Fruit fly (Drosophila melanogaster) whole organism, embryonic: Measurements from ENCODE around the gene CG32432.

Experiments
- BEAF-32 ChIP-seq: fragments of 200-800 bp; sonication (Bioruptor generic); optimal IDR thresholded peaks from 3 replicates; lab custom pipeline; 2017; ENCODE audit warnings: missing biosample characterization, missing genetic modification characterization, mild to moderate bottlenecking, moderate library complexity, missing genetic modification reagents
- C15 ChIP-seq: fragments of 200-800 bp; sonication (Bioruptor generic); IDR thresholded peaks from 3 replicates; pipeline ENCODE4 v1.3.6; 2022; ENCODE audit warnings: missing biosample characterization, missing genetic modification characterization
- CG11398 ChIP-seq: fragments of 200-800 bp; sonication (Bioruptor generic); optimal IDR thresholded peaks from 2 replicates; lab custom pipeline; 2016; ENCODE audit warnings: missing biosample characterization, missing genetic modification characterization
- CG11560 ChIP-seq: fragments of 200-800 bp; sonication (Bioruptor generic); IDR thresholded peaks from 3 replicates; pipeline ENCODE4 v1.3.6; 2022; ENCODE audit warnings: missing biosample characterization, missing genetic modification characterization
- CG12391 ChIP-seq: fragments of 200-800 bp; sonication (Bioruptor generic); optimal IDR thresholded peaks from 3 replicates; lab custom pipeline; 2018; ENCODE audit warnings: missing biosample characterization, mild to moderate bottlenecking, missing genetic modification characterization, moderate library complexity
- CG13287 ChIP-seq: fragments of 200-800 bp; sonication (Bioruptor generic); IDR thresholded peaks from 2 replicates; pipeline ENCODE4 v1.3.6; 2022; ENCODE audit warnings: missing biosample characterization, missing genetic modification characterization; ENCODE audit not compliant: partially characterized antibody
- CG14014 ChIP-seq: fragments of 200-800 bp; sonication (Bioruptor generic); IDR thresholded peaks from 2 replicates; pipeline ENCODE4 v1.3.6; 2022; ENCODE audit warnings: missing biosample characterization, missing genetic modification characterization
- CG1603 ChIP-seq: fragments of 200-800 bp; sonication (Bioruptor generic); optimal IDR thresholded peaks from 2 replicates; lab custom pipeline; 2019; ENCODE audit warnings: missing biosample characterization, mild to moderate bottlenecking, missing genetic modification characterization, moderate library complexity
- CG16863 ChIP-seq: fragments of 200-800 bp; sonication (Bioruptor generic); optimal IDR thresholded peaks from 3 replicates; lab custom pipeline; 2016; ENCODE audit warnings: missing biosample characterization, missing genetic modification characterization
- CG17328 ChIP-seq: fragments of 200-800 bp; sonication (Bioruptor generic); IDR thresholded peaks from 2 replicates; pipeline ENCODE4 v1.3.6; 2022; ENCODE audit warnings: missing biosample characterization, missing genetic modification characterization
- CG2120 ChIP-seq: fragments of 200-800 bp; sonication (Bioruptor generic); optimal IDR thresholded peaks from 3 replicates; lab custom pipeline; 2016; ENCODE audit warnings: missing biosample characterization, missing genetic modification characterization
- CG31441 ChIP-seq: fragments of 200-800 bp; sonication (Bioruptor generic); IDR thresholded peaks from 2 replicates; pipeline ENCODE4 v1.3.6; 2022; ENCODE audit warnings: missing biosample characterization, missing genetic modification characterization
- CG32532 ChIP-seq: fragments of 200-800 bp; sonication (Bioruptor generic); IDR thresholded peaks from 2 replicates; pipeline ENCODE4 v1.3.6; 2022; ENCODE audit warnings: missing biosample characterization, missing genetic modification characterization
- CG34224 ChIP-seq: fragments of 200-800 bp; sonication (Bioruptor generic); IDR thresholded peaks from 3 replicates; pipeline ENCODE4 v1.3.6; 2022; ENCODE audit warnings: missing biosample characterization, missing genetic modification characterization; ENCODE audit not compliant: partially characterized antibody
- CG3726 ChIP-seq: fragments of 200-800 bp; sonication (Bioruptor generic); IDR thresholded peaks from 3 replicates; pipeline ENCODE4, ENCODE4 v1.3.6; 2022; ENCODE audit warnings: missing biosample characterization, missing genetic modification characterization
- CG7786 ChIP-seq: fragments of 200-800 bp; sonication (Bioruptor generic); optimal IDR thresholded peaks from 2 replicates; lab custom pipeline; 2016; ENCODE audit warnings: missing biosample characterization, missing genetic modification characterization
- CHES-1-like ChIP-seq: fragments of 200-800 bp; sonication (Bioruptor generic); optimal IDR thresholded peaks from 2 replicates; lab custom pipeline; 2016; ENCODE audit warnings: missing biosample characterization, missing genetic modification characterization
- CTCF ChIP-seq: fragments of 200-800 bp; sonication (Bioruptor generic); optimal IDR thresholded peaks from 2 replicates; lab custom pipeline; 2017; ENCODE audit warnings: missing biosample characterization, mild to moderate bottlenecking, missing genetic modification characterization, moderate library complexity
- Chrac-16 ChIP-seq: fragments of 200-800 bp; sonication (Bioruptor generic); optimal IDR thresholded peaks from 3 replicates; lab custom pipeline; 2016; ENCODE audit warnings: missing biosample characterization, missing genetic modification characterization
- Dad ChIP-seq: fragments of 200-800 bp; sonication (Bioruptor generic); optimal IDR thresholded peaks from 3 replicates; lab custom pipeline; 2016; ENCODE audit warnings: missing biosample characterization, missing genetic modification characterization
- Dfd ChIP-seq, 2 experiments: fragments of >200 bp; optimal IDR thresholded peaks; 2 replicates each; lab custom pipeline; 2017; ENCODE audit warnings: missing biosample characterization in 2 of 2, missing genetic modification characterization in 2 of 2
- Dip2 ChIP-seq: fragments of 200-800 bp; sonication (Bioruptor generic); IDR thresholded peaks from 2 replicates; pipeline ENCODE4 v1.3.6; 2022; ENCODE audit warnings: missing biosample characterization, missing genetic modification characterization
- HmgZ ChIP-seq: fragments of 200-800 bp; sonication (Bioruptor generic); optimal IDR thresholded peaks from 2 replicates; lab custom pipeline; 2018; ENCODE audit warnings: missing biosample characterization, mild to moderate bottlenecking, missing genetic modification characterization
- Hr3 ChIP-seq: fragments of 200-800 bp; sonication (Bioruptor generic); optimal IDR thresholded peaks from 3 replicates; lab custom pipeline; 2016; ENCODE audit warnings: missing biosample characterization, missing genetic modification characterization
- Mad ChIP-seq: fragments of 200-800 bp; sonication (Bioruptor generic); optimal IDR thresholded peaks from 2 replicates; lab custom pipeline; 2016; ENCODE audit warnings: missing biosample characterization, missing genetic modification characterization
- NC2β ChIP-seq: fragments of 200-800 bp; sonication (Bioruptor generic); optimal IDR thresholded peaks from 2 replicates; lab custom pipeline; 2016; ENCODE audit warnings: missing biosample characterization, missing genetic modification characterization
- Optix ChIP-seq: fragments of 200-800 bp; sonication (Bioruptor generic); IDR thresholded peaks from 3 replicates; pipeline ENCODE4 v1.3.6; 2022; ENCODE audit warnings: missing biosample characterization, missing genetic modification characterization
- Sox102F ChIP-seq: fragments of 200-800 bp; sonication (Bioruptor generic); optimal IDR thresholded peaks from 2 replicates; lab custom pipeline; 2018; ENCODE audit warnings: missing biosample characterization, mild to moderate bottlenecking, missing genetic modification characterization, moderate library complexity
- Stat92E ChIP-seq, 3 experiments: fragments of >200 bp in 2 of 3; fragments of 200-800 bp in 1 of 3; sonication (Bioruptor generic) in 1 of 3; optimal IDR thresholded peaks; 2 replicates each; lab custom pipeline; 2017 to 2019; ENCODE audit warnings: missing biosample characterization in 3 of 3, missing genetic modification characterization in 3 of 3, mild to moderate bottlenecking in 1 of 3, moderate library complexity in 1 of 3
- Trl ChIP-seq, 3 experiments: fragments of >200 bp in 2 of 3; fragments of 200-800 bp in 1 of 3; sonication (Bioruptor generic) in 1 of 3; optimal IDR thresholded peaks; 2 replicates in 1 of 3; 3 replicates in 2 of 3; lab custom pipeline; 2016 to 2017; ENCODE audit warnings: missing biosample characterization in 1 of 3, missing genetic modification characterization in 1 of 3
- al ChIP-seq: fragments of 200-800 bp; sonication (Bioruptor generic); IDR thresholded peaks from 2 replicates; pipeline ENCODE4 v1.3.6; 2022; ENCODE audit warnings: missing biosample characterization, missing genetic modification characterization
- az2 ChIP-seq: fragments of 200-800 bp; sonication (Bioruptor generic); optimal IDR thresholded peaks from 3 replicates; lab custom pipeline; 2016; ENCODE audit warnings: missing biosample characterization, missing genetic modification characterization
- bab2 ChIP-seq: fragments of 200-800 bp; sonication (Bioruptor generic); optimal IDR thresholded peaks from 2 replicates; lab custom pipeline; 2016; ENCODE audit warnings: missing biosample characterization, missing genetic modification characterization
- chif ChIP-seq, 2 experiments: fragments of 200-800 bp; sonication (Bioruptor generic); optimal IDR thresholded peaks; 3 replicates each; lab custom pipeline; 2016; ENCODE audit warnings: missing biosample characterization in 2 of 2, missing genetic modification characterization in 2 of 2
- crp ChIP-seq, 2 experiments: fragments of 200-800 bp; sonication (Bioruptor generic); optimal IDR thresholded peaks; 2 replicates in 1 of 2; 3 replicates in 1 of 2; lab custom pipeline; 2017; ENCODE audit warnings: missing biosample characterization in 2 of 2, missing genetic modification characterization in 2 of 2, mild to moderate bottlenecking in 1 of 2, moderate library complexity in 1 of 2
- emc ChIP-seq: fragments of 200-800 bp; sonication (Bioruptor generic); optimal IDR thresholded peaks from 2 replicates; lab custom pipeline; 2016; ENCODE audit warnings: missing biosample characterization, missing genetic modification characterization
- en ChIP-seq: fragments of 200-800 bp; sonication (Bioruptor generic); optimal IDR thresholded peaks from 2 replicates; lab custom pipeline; 2016; ENCODE audit warnings: missing biosample characterization, missing genetic modification characterization
- ewg ChIP-seq: fragments of 200-800 bp; sonication (Bioruptor generic); optimal IDR thresholded peaks from 3 replicates; lab custom pipeline; 2017; ENCODE audit warnings: mild to moderate bottlenecking, missing biosample characterization, missing genetic modification reagents, missing genetic modification characterization
- ind ChIP-seq: fragments of 200-800 bp; sonication (Bioruptor generic); optimal IDR thresholded peaks from 3 replicates; lab custom pipeline; 2016; ENCODE audit warnings: missing biosample characterization, missing genetic modification characterization
- insv ChIP-seq, 2 experiments: fragments of 200-800 bp; sonication (Bioruptor generic); optimal IDR thresholded peaks; 3 replicates each; lab custom pipeline; 2016 to 2018; ENCODE audit warnings: missing biosample characterization in 2 of 2, missing genetic modification characterization in 2 of 2
- kay ChIP-seq: fragments of 200-800 bp; sonication (Bioruptor generic); optimal IDR thresholded peaks from 2 replicates; lab custom pipeline; 2016; ENCODE audit warnings: missing biosample characterization, missing genetic modification characterization
- mam ChIP-seq: fragments of 200-800 bp; sonication (Bioruptor generic); optimal IDR thresholded peaks from 3 replicates; lab custom pipeline; 2016; ENCODE audit warnings: missing biosample characterization, missing genetic modification characterization
- nerfin-2 ChIP-seq: fragments of 200-800 bp; sonication (Bioruptor generic); IDR thresholded peaks from 2 replicates; pipeline ENCODE4 v1.3.6; 2022; ENCODE audit warnings: missing biosample characterization, missing genetic modification characterization; ENCODE audit not compliant: partially characterized antibody
- onecut ChIP-seq: fragments of 200-800 bp; sonication (Bioruptor generic); IDR thresholded peaks from 2 replicates; pipeline ENCODE4 v1.3.6; 2022; ENCODE audit warnings: missing biosample characterization, missing genetic modification characterization
- pum ChIP-seq: fragments of 200-800 bp; sonication (Bioruptor generic); optimal IDR thresholded peaks from 2 replicates; lab custom pipeline; 2016; ENCODE audit warnings: missing biosample characterization, missing genetic modification characterization
- scrt ChIP-seq: fragments of 200-800 bp; sonication (Bioruptor generic); optimal IDR thresholded peaks from 2 replicates; lab custom pipeline; 2018; ENCODE audit warnings: missing biosample characterization, mild to moderate bottlenecking, missing genetic modification characterization, moderate library complexity
- slbo ChIP-seq: fragments of 200-800 bp; sonication (Bioruptor generic); IDR thresholded peaks from 2 replicates; pipeline ENCODE4 v1.3.6; 2022; ENCODE audit warnings: missing biosample characterization, missing genetic modification characterization
- ssp ChIP-seq: fragments of 200-800 bp; sonication (Bioruptor generic); IDR thresholded peaks from 2 replicates; pipeline ENCODE4 v1.3.6; 2022; ENCODE audit warnings: missing biosample characterization, missing genetic modification characterization
- unpg ChIP-seq: fragments of 200-800 bp; sonication (Bioruptor generic); optimal IDR thresholded peaks from 3 replicates; lab custom pipeline; 2018; ENCODE audit warnings: missing biosample characterization, mild to moderate bottlenecking, missing genetic modification characterization, moderate library complexity
- vnd ChIP-seq: fragments of 200-800 bp; sonication (Bioruptor generic); IDR thresholded peaks from 3 replicates; pipeline ENCODE4 v1.3.6; 2022; ENCODE audit warnings: missing biosample characterization, missing genetic modification characterization; ENCODE audit not compliant: partially characterized antibody

CG32432 gene

dm6 chr3L:20841465-20842109 lies 43.4 kb downstream of the CG32432 start, which contains the start of the genes CSN3 and CG11456 (continued):
- peak; percentile 31; the same call in 1 of the 2 replicates for TF ChIP-seq nerfin-2 (GFP tag; lab: Robert Waterston, UW)
- TF ChIP-seq al, result no peak
- peak; percentile 77 for TF ChIP-seq CG13287 (GFP tag; lab: Robert Waterston, UW)
- peak in 1 of 3 experiments; percentile 9 for TF ChIP-seq Stat92E (GFP tag; optimal IDR thresholded peaks at IDR 0.05; lab: Kevin White, UChicago)
- TF ChIP-seq unpg (GFP tag; lab: Kevin White, UChicago), result no peak
- TF ChIP-seq ssp, result no peak
- no peak for TF ChIP-seq Optix (GFP tag; lab: Robert Waterston, UW)
- peak; percentile 80 for TF ChIP-seq Dip2
- peak; percentile 74 for TF ChIP-seq BEAF-32 (GFP tag; lab: Kevin White, UChicago)
- peak; percentile 50 for TF ChIP-seq Mad (GFP tag; lab: Kevin White, UChicago)
- TF ChIP-seq vnd, result peak; percentile 57; the same call in 2 of the 3 replicates
- peak; percentile 29; the same call in 1 of the 2 replicates for TF ChIP-seq CG14014 (GFP tag; lab: Robert Waterston, UW)
- TF ChIP-seq chif (GFP tag; optimal IDR thresholded peaks at IDR 0.05; lab: Kevin White, UChicago), result peak; percentile 18 to 33
- no peak for TF ChIP-seq Trl (optimal IDR thresholded peaks at IDR 0.05; lab: Kevin White, UChicago)
- peak; percentile 50 for TF ChIP-seq Trl (GFP tag; optimal IDR thresholded peaks at IDR 0.05; lab: Kevin White, UChicago)
- peak in 1 of 2 experiments; percentile 80 for TF ChIP-seq crp (GFP tag; optimal IDR thresholded peaks at IDR 0.05; lab: Kevin White, UChicago)
- no peak for TF ChIP-seq CG31441 (GFP tag; lab: Robert Waterston, UW)
- TF ChIP-seq kay (GFP tag; lab: Kevin White, UChicago), result peak; percentile 32
- TF ChIP-seq CG7786 (GFP tag; lab: Kevin White, UChicago), result peak; percentile 59
- peak; percentile 56 for TF ChIP-seq ind (GFP tag; lab: Kevin White, UChicago)
- peak; percentile 18 for TF ChIP-seq CG16863
- peak; percentile 54 for TF ChIP-seq CHES-1-like
- TF ChIP-seq scrt, result peak; percentile 43
- TF ChIP-seq Dfd (GFP tag; optimal IDR thresholded peaks at IDR 0.05; lab: Kevin White, UChicago), result no peak
- TF ChIP-seq CG3726 (GFP tag; lab: Robert Waterston, UW), result no peak
- peak; percentile 61 for TF ChIP-seq CG12391
- peak; percentile 8 for TF ChIP-seq ewg (GFP tag; lab: Kevin White, UChicago)
- TF ChIP-seq mam, result peak; percentile 76
- TF ChIP-seq Hr3 (GFP tag; lab: Kevin White, UChicago), result peak; percentile 40
- TF ChIP-seq Dad (GFP tag; lab: Kevin White, UChicago), result peak; percentile 32
- TF ChIP-seq bab2 (GFP tag; lab: Kevin White, UChicago), result peak; percentile 43
- no peak for TF ChIP-seq CG11398
- peak; percentile 96 for TF ChIP-seq CTCF
- TF ChIP-seq CG17328 (GFP tag; lab: Robert Waterston, UW), result 0 out of 2 replicates have a peak, but pooled peaks have one; percentile 14
- no peak for TF ChIP-seq az2 (GFP tag; lab: Kevin White, UChicago)
- peak; percentile 50 for TF ChIP-seq NC2β (GFP tag; lab: Kevin White, UChicago)
- TF ChIP-seq HmgZ (tag; lab: Kevin White, UChicago), result peak; percentile 65
- TF ChIP-seq CG2120 (GFP tag; lab: Kevin White, UChicago), result peak; percentile 74
- TF ChIP-seq emc (GFP tag; lab: Kevin White, UChicago), result no peak
- TF ChIP-seq pum, result peak; percentile 44
- TF ChIP-seq Chrac-16 (GFP tag; lab: Kevin White, UChicago), result peak; percentile 43
- TF ChIP-seq CG34224 (GFP tag; lab: Robert Waterston, UW), result peak; percentile 58
- peak; percentile 67 for TF ChIP-seq slbo (GFP tag; lab: Robert Waterston, UW)
- TF ChIP-seq CG1603 (tag; lab: Kevin White, UChicago), result peak; percentile 65
- TF ChIP-seq Sox102F (GFP tag; lab: Kevin White, UChicago), result no peak
- peak in 1 of 2 experiments; percentile 7 for TF ChIP-seq insv (GFP tag; optimal IDR thresholded peaks at IDR 0.05; lab: Kevin White, UChicago)
- TF ChIP-seq en (GFP tag; lab: Kevin White, UChicago), result no peak
- TF ChIP-seq CG32532 (GFP tag; lab: Robert Waterston, UW), result peak; percentile 57; the same call in 1 of the 2 replicates
- TF ChIP-seq C15, result no peak
- TF ChIP-seq onecut (GFP tag; lab: Robert Waterston, UW), result peak; percentile 27
- peak; percentile 68; the same call in 1 of the 3 replicates for TF ChIP-seq CG11560 (tag; lab: Robert Waterston, UW)
